Worm (Caenorhabditis elegans) whole organism, early embryonic: Measurements from ENCODE around the gene C16A3.2.

ENCODE experiments used
- F13C5.2 ChIP-seq: sonication (generic microtip); optimal IDR thresholded peaks from 2 replicates; lab custom pipeline; 2017; ENCODE audit warnings: mild to moderate bottlenecking, missing genetic modification characterization, inconsistent platforms, missing compliant biosample characterization
- aly-1 ChIP-seq: sonication (generic microtip); optimal IDR thresholded peaks from 2 replicates; lab custom pipeline; 2016; ENCODE audit warnings: missing genetic modification characterization, missing compliant biosample characterization
- ama-1 ChIP-seq: fragments of 150-350 bp; optimal IDR thresholded peaks from 2 replicates; lab custom pipeline; 2014
- ceh-13 ChIP-seq: fragments of 200-800 bp; sonication (Bioruptor generic); optimal IDR thresholded peaks from 2 replicates; lab custom pipeline; 2018; ENCODE audit warnings: mild to moderate bottlenecking, missing genetic modification characterization, missing compliant biosample characterization
- ets-7 ChIP-seq: sonication (generic microtip); optimal IDR thresholded peaks from 2 replicates; lab custom pipeline; 2016; ENCODE audit warnings: missing genotype, missing genetic modification characterization, missing compliant biosample characterization
- hmbx-1 ChIP-seq: sonication (generic microtip); optimal IDR thresholded peaks from 2 replicates; lab custom pipeline; 2016; ENCODE audit warnings: mild to moderate bottlenecking, missing genetic modification characterization, missing compliant biosample characterization
- hmg-4 ChIP-seq: fragments of 200-800 bp; sonication (Bioruptor generic); optimal IDR thresholded peaks from 2 replicates; lab custom pipeline; 2018; ENCODE audit warnings: mild to moderate bottlenecking, missing genetic modification characterization, missing compliant biosample characterization
- hnd-1 ChIP-seq: sonication (generic microtip); optimal IDR thresholded peaks from 2 replicates; lab custom pipeline; 2016; ENCODE audit warnings: missing genetic modification characterization, missing compliant biosample characterization
- pes-1 ChIP-seq: fragments of 200-800 bp; sonication (Bioruptor generic); IDR thresholded peaks from 2 replicates; pipeline ENCODE4 v1.3.6; 2022; ENCODE audit warnings: missing genetic modification reagents, missing genetic modification characterization, missing compliant biosample characterization
- tbx-11 ChIP-seq: fragments of 200-800 bp; sonication (Bioruptor generic); IDR thresholded peaks from 2 replicates; pipeline ENCODE4 v1.3.6; 2022; ENCODE audit warnings: missing genetic modification characterization, missing compliant biosample characterization
- tbx-37 ChIP-seq: fragments of 200-800 bp; sonication (Bioruptor generic); conservative IDR thresholded peaks from 2 replicates; pipeline ENCODE4 v1.3.6; 2022; ENCODE audit warnings: missing genetic modification reagents, missing genetic modification characterization, missing compliant biosample characterization
- tra-4 ChIP-seq: sonication (generic microtip); optimal IDR thresholded peaks from 2 replicates; lab custom pipeline; 2017; ENCODE audit warnings: missing genetic modification characterization, missing compliant biosample characterization

ce11 chrIII:6348578-6348977 lies 41.1 kb upstream of the C16A3.2 start:
- TF ChIP-seq hmg-4 (GFP tag; lab: Kevin White, UChicago) = no peak
- TF ChIP-seq ets-7 (tag; lab: Kevin White, UChicago) = no peak
- TF ChIP-seq ama-1 (lab: Kevin White, UChicago) = no peak
- TF ChIP-seq tbx-37 (GFP tag; lab: Robert Waterston, UW) = no peak
- TF ChIP-seq hmbx-1 (tag; lab: Kevin White, UChicago) = no peak
- TF ChIP-seq ceh-13 = no peak
- no peak for TF ChIP-seq hnd-1 (tag; lab: Kevin White, UChicago)
- TF ChIP-seq tbx-11 (GFP tag; lab: Robert Waterston, UW) = no peak
- TF ChIP-seq tra-4 (tag; lab: Kevin White, UChicago) = no peak
- TF ChIP-seq F13C5.2 = no peak
- no peak for TF ChIP-seq pes-1 (GFP tag; lab: Robert Waterston, UW)
- TF ChIP-seq aly-1 (tag; lab: Kevin White, UChicago) = no peak
